Worm (Caenorhabditis elegans): ENCODE results near the gene mrps-7.

- no peak for TF ChIP-seq him-1 (tag; optimal IDR thresholded peaks at IDR 0.05)
- no peak for TF ChIP-seq W03F9.2 (tag; optimal IDR thresholded peaks at IDR 0.05)
- TF ChIP-seq dao-5 (tag; optimal IDR thresholded peaks at IDR 0.05): no peak
Measured at ce11 chrIV:14729272-14729671, 38.3 kb downstream of the mrps-7 start.

Data from whole organism, L4/young adult.